Worm (Caenorhabditis elegans) whole organism, L2 larva: Measurements from ENCODE around the gene srbc-61.

ENCODE experiments used
- F13H6.1 ChIP-seq: sonication (generic microtip); optimal IDR thresholded peaks from 2 replicates; lab custom pipeline; 2016; ENCODE audit warnings: missing genetic modification characterization, missing compliant biosample characterization
- R02D3.7 ChIP-seq: fragments of 150-350 bp; optimal IDR thresholded peaks from 2 replicates; lab custom pipeline; 2014; ENCODE audit warnings: missing biosample characterization, missing genetic modification characterization
- Y55F3AM.14 ChIP-seq: fragments of 200-800 bp; sonication (Bioruptor generic); optimal IDR thresholded peaks from 2 replicates; lab custom pipeline; 2018; ENCODE audit warnings: mild to moderate bottlenecking, missing genetic modification characterization, missing compliant biosample characterization
- ZK546.5 ChIP-seq: sonication (generic microtip); optimal IDR thresholded peaks from 2 replicates; lab custom pipeline; 2017; ENCODE audit warnings: missing biosample characterization, missing genetic modification characterization
- alr-1 ChIP-seq: fragments of 150-350 bp; optimal IDR thresholded peaks from 2 replicates; lab custom pipeline; 2014; ENCODE audit warnings: missing biosample characterization, missing genetic modification characterization
- aly-2 ChIP-seq: fragments of 150-350 bp; optimal IDR thresholded peaks from 2 replicates; lab custom pipeline; 2014; ENCODE audit warnings: missing biosample characterization, missing genetic modification characterization
- ama-1 ChIP-seq: fragments of 150-350 bp; optimal IDR thresholded peaks from 2 replicates; lab custom pipeline; 2018; ENCODE audit warnings: inconsistent platforms
- blmp-1 ChIP-seq: sonication (generic microtip); optimal IDR thresholded peaks from 2 replicates; lab custom pipeline; 2017; ENCODE audit warnings: missing genetic modification characterization, mild to moderate bottlenecking, missing compliant biosample characterization, antibody characterized with exemption, moderate library complexity; ENCODE audit not compliant: insufficient read depth
- ceh-16 ChIP-seq: fragments of 150-350 bp; optimal IDR thresholded peaks from 2 replicates; lab custom pipeline; 2014; ENCODE audit warnings: missing biosample characterization, missing genetic modification characterization
- ceh-82 ChIP-seq: fragments of 150-350 bp; optimal IDR thresholded peaks from 2 replicates; lab custom pipeline; 2014; ENCODE audit warnings: missing biosample characterization, missing genetic modification characterization
- dmd-4 ChIP-seq: sonication (generic microtip); optimal IDR thresholded peaks from 2 replicates; lab custom pipeline; 2017; ENCODE audit warnings: missing biosample characterization, missing genetic modification characterization
- egl-27 ChIP-seq: sonication (generic microtip); optimal IDR thresholded peaks from 3 replicates; lab custom pipeline; 2017; ENCODE audit warnings: missing biosample characterization, missing genetic modification reagents, missing genetic modification characterization
- elt-1 ChIP-seq: fragments of 150-350 bp; optimal IDR thresholded peaks from 2 replicates; lab custom pipeline; 2014; ENCODE audit warnings: missing biosample characterization, missing genetic modification characterization
- elt-3 ChIP-seq: sonication (generic microtip); optimal IDR thresholded peaks from 2 replicates; lab custom pipeline; 2017; ENCODE audit warnings: missing biosample characterization, missing genetic modification characterization
- gmeb-1 ChIP-seq: fragments of 150-350 bp; optimal IDR thresholded peaks from 2 replicates; lab custom pipeline; 2014; ENCODE audit warnings: missing biosample characterization, missing genetic modification characterization
- lin-11 ChIP-seq: fragments of 150-350 bp; sonication (generic microtip); optimal IDR thresholded peaks from 2 replicates; lab custom pipeline; 2014; ENCODE audit warnings: missing biosample characterization, missing genetic modification characterization, inconsistent platforms, mixed read lengths
- lin-13 ChIP-seq: fragments of 150-350 bp; optimal IDR thresholded peaks from 2 replicates; lab custom pipeline; 2014; ENCODE audit warnings: missing biosample characterization, missing genetic modification reagents, missing genetic modification characterization
- lin-39 ChIP-seq: fragments of 150-350 bp; optimal IDR thresholded peaks from 2 replicates; lab custom pipeline; 2014; ENCODE audit warnings: missing biosample characterization, missing genetic modification reagents, missing genetic modification characterization
- mab-5 ChIP-seq: fragments of 150-350 bp; optimal IDR thresholded peaks from 2 replicates; lab custom pipeline; 2014; ENCODE audit warnings: missing biosample characterization, missing genetic modification characterization
- mdl-1 ChIP-seq, 2 experiments: fragments of 150-350 bp in 1 of 2; sonication (generic microtip) in 1 of 2; optimal IDR thresholded peaks; 2 replicates each; lab custom pipeline; 2017; ENCODE audit warnings: missing biosample characterization in 2 of 2, missing genetic modification characterization in 2 of 2
- nhr-10 ChIP-seq: sonication (generic microtip); optimal IDR thresholded peaks from 2 replicates; lab custom pipeline; 2017; ENCODE audit warnings: missing biosample characterization, missing genetic modification characterization
- nhr-11 ChIP-seq: fragments of 150-350 bp; optimal IDR thresholded peaks from 2 replicates; lab custom pipeline; 2014; ENCODE audit warnings: missing biosample characterization, missing genetic modification characterization
- nhr-12 ChIP-seq: fragments of 150-350 bp; optimal IDR thresholded peaks from 2 replicates; lab custom pipeline; 2014; ENCODE audit warnings: missing biosample characterization, missing genetic modification characterization
- nhr-237 ChIP-seq: fragments of 150-350 bp; optimal IDR thresholded peaks from 2 replicates; lab custom pipeline; 2014; ENCODE audit warnings: missing biosample characterization, missing genetic modification characterization
- nhr-25 ChIP-seq: fragments of 150-350 bp; sonication (generic microtip); optimal IDR thresholded peaks from 3 replicates; lab custom pipeline; 2014; ENCODE audit warnings: missing biosample characterization, missing genetic modification characterization
- nhr-77 ChIP-seq: fragments of 150-350 bp; optimal IDR thresholded peaks from 2 replicates; lab custom pipeline; 2014; ENCODE audit warnings: missing biosample characterization, missing genetic modification characterization
- sem-4 ChIP-seq: fragments of 150-350 bp; optimal IDR thresholded peaks from 2 replicates; lab custom pipeline; 2014; ENCODE audit warnings: missing biosample characterization, missing genetic modification reagents, missing genetic modification characterization
- sma-3 ChIP-seq: sonication (generic microtip); optimal IDR thresholded peaks from 2 replicates; lab custom pipeline; 2016; ENCODE audit warnings: missing genetic modification reagents, missing genetic modification characterization, missing compliant biosample characterization
- sma-9 ChIP-seq, 2 experiments: fragments of 150-350 bp in 1 of 2; sonication (generic microtip) in 1 of 2; optimal IDR thresholded peaks; 2 replicates each; lab custom pipeline; 2014 to 2016; ENCODE audit warnings: missing genetic modification characterization in 2 of 2, mild to moderate bottlenecking in 1 of 2, missing biosample characterization in 1 of 2, missing compliant biosample characterization in 1 of 2, missing genetic modification reagents in 1 of 2, moderate library complexity in 1 of 2
- snpc-4 ChIP-seq: fragments of 150-350 bp; optimal IDR thresholded peaks from 2 replicates; lab custom pipeline; 2014; ENCODE audit warnings: missing biosample characterization, missing genetic modification characterization
- unc-55 ChIP-seq: fragments of 150-350 bp; sonication (generic microtip); optimal IDR thresholded peaks from 3 replicates; lab custom pipeline; 2014; ENCODE audit warnings: missing biosample characterization, missing genetic modification reagents, missing genetic modification characterization
- ztf-1 ChIP-seq: fragments of 200-800 bp; sonication (Bioruptor generic); conservative IDR thresholded peaks from 2 replicates; pipeline ENCODE4 v1.3.6; 2022; ENCODE audit warnings: missing genetic modification characterization, missing compliant biosample characterization
- ztf-11 ChIP-seq: sonication (generic microtip); optimal IDR thresholded peaks from 2 replicates; lab custom pipeline; 2017; ENCODE audit warnings: missing biosample characterization, missing genetic modification characterization

srbc-61 gene

DNA sequence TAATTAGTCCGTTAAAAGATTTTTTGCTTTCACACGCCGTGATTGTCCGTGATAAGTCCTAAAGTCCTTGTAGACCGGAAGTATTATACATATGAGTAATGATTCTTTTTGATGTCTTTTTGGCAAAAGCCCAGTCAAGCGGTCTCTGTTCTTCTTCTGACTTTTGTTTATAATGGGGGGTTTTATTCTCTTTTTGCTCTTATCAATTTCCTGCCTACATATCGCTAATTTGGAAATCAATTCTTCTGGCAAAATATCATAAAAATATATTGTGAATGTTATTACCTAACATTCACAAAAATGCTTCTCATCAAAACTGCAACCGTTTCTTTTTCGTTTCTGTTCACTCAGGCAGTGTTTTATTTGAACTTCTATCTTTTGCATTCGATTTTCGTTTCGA, at the start of gene srbc-61:
Gene srbc-61 (plus strand): TSS at position 301 of the 400 bp plus-strand sequence.
- TF ChIP-seq unc-55 (GFP tag; lab: Kevin White, UChicago) (no peak), ztf-1 (GFP tag; lab: Robert Waterston, UW) (no peak), mab-5 (tag; lab: Kevin White, UChicago) (no peak), R02D3.7 (tag; lab: Kevin White, UChicago) (no peak), elt-1 (tag; lab: Kevin White, UChicago) (no peak), ama-1 (lab: Kevin White, UChicago) (no peak), lin-39 (tag; lab: Kevin White, UChicago) (no peak), nhr-77 (no peak), dmd-4 (tag; lab: Kevin White, UChicago) (no peak), F13H6.1 (no peak)

DNA sequence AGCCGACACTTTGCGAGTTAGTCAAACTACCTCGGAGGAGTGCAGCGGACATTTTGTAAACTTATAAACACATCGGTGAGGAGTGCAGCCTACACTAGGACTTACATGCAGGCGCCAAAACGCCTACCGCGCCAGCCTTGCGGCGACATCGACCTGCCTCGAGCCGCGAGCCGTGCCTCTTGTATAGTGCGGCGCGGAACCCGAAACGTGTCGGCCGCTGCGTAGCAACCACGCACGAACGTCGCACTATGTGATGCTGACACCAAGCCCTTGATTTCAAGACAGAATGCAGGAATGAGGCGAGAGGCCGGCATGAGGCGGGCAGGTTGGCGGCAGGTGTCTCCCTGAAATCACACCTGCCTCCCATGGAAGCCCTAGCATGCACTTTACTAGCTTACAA, 47.3 kb upstream of the srbc-61 start:
- no peak for TF ChIP-seq nhr-77

DNA sequence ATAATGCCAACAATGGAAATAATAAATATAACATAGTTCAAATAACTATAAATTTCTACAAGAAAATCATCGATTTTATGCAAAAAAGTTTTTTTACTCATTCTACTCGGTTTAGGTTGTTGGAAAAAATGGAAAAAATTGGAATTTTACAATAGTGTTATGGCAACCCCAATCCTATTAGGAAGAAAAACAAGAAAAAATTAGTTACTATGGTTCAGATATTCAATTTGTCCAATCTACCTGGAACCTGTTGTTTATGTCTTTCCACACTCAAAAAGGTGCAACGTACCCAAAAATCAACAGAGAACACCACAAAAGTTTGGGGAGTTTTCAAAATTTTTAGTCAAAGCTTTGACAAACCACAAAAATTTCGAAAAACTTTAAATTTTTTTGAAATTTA, 46.5 kb upstream of the srbc-61 start, which contains the start of gene T27C5.10:
Gene T27C5.10 (minus strand): TSS at position 101 of the 400 bp plus-strand sequence.
- TF ChIP-seq mdl-1 (tag; optimal IDR thresholded peaks at IDR 0.05; lab: Kevin White, UChicago) = no peak

DNA sequence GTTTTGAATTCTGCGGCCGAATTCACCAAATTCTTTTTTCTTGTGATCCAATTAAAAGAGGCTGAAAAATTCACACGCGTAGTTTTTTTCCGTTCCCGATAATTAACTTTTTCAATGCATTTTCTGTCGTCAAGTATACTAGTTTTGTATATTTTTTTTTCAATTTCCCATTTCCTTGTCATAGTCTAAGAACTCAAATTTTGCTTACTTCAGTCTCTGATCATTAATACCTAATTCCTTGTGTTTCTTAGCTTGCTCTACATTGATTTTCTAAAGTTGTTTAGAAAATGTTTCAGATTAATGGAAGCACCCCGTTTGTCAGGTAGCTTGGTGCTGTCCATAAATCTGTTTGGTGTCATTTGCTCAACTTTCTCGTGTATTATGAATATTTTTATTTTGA, 45.7 kb upstream of the srbc-61 start, which contains the start of gene srbc-27:
Gene srbc-27 (plus strand): TSS at position 301 of the 400 bp plus-strand sequence.
- TF ChIP-seq ZK546.5 (tag; lab: Kevin White, UChicago) (no peak), ceh-82 (no peak), sma-9 (GFP tag; optimal IDR thresholded peaks at IDR 0.05; lab: Kevin White, UChicago) (no peak), sma-9 (tag; optimal IDR thresholded peaks at IDR 0.05; lab: Kevin White, UChicago) (no peak), nhr-12 (no peak), ztf-11 (tag; lab: Kevin White, UChicago) (no peak), F13H6.1 (no peak), elt-3 (tag; lab: Kevin White, UChicago) (no peak), aly-2 (no peak), nhr-25 (tag; lab: Kevin White, UChicago) (no peak), sma-3 (no peak), nhr-11 (no peak), mab-5 (tag; lab: Kevin White, UChicago) (no peak)

DNA sequence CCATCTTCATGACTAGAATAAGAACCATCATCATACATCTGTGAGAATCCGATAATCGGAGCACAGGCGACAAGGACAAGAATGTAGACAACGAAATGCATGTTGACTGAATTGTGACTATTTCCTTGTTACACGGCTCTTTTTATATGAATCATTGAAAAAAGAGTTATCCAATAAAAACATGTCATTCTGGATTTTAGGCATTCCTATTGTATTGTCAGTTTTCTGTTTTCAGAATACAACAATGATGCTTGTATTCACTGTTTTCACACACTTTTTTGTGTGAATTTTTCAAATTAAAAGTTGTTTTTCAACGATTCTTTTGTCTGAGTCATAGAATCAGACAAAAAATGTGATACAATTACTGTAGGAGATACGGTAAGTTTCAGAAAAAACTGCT, 40.1 kb upstream of the srbc-61 start, which contains the start of gene F20E11.18:
Gene F20E11.18 (minus strand): TSS at position 101 of the 400 bp plus-strand sequence.
- no peak for TF ChIP-seq ceh-16 (tag; lab: Kevin White, UChicago)
- no peak for TF ChIP-seq elt-1 (tag; lab: Kevin White, UChicago)
- TF ChIP-seq R02D3.7 (tag; lab: Kevin White, UChicago) = no peak
- TF ChIP-seq nhr-237 (tag; lab: Kevin White, UChicago) = no peak
- no peak for TF ChIP-seq sem-4 (tag; lab: Kevin White, UChicago)
- TF ChIP-seq nhr-77 = no peak
- no peak for TF ChIP-seq lin-39 (tag; lab: Kevin White, UChicago)
- no peak for TF ChIP-seq Y55F3AM.14 (GFP tag; lab: Kevin White, UChicago)
- no peak for TF ChIP-seq lin-13 (GFP tag; lab: Kevin White, UChicago)
- TF ChIP-seq alr-1 (tag; lab: Kevin White, UChicago) = no peak
- no peak for TF ChIP-seq gmeb-1 (tag; lab: Kevin White, UChicago)
- no peak for TF ChIP-seq nhr-10 (tag; lab: Kevin White, UChicago)
- no peak for TF ChIP-seq blmp-1 (tag; lab: Kevin White, UChicago)
- no peak for TF ChIP-seq lin-11 (tag; lab: Kevin White, UChicago)
- TF ChIP-seq mab-5 (tag; lab: Kevin White, UChicago) = no peak
- no peak for TF ChIP-seq egl-27 (tag; lab: Kevin White, UChicago)
- TF ChIP-seq, all 48 proteins: peak for 0

DNA sequence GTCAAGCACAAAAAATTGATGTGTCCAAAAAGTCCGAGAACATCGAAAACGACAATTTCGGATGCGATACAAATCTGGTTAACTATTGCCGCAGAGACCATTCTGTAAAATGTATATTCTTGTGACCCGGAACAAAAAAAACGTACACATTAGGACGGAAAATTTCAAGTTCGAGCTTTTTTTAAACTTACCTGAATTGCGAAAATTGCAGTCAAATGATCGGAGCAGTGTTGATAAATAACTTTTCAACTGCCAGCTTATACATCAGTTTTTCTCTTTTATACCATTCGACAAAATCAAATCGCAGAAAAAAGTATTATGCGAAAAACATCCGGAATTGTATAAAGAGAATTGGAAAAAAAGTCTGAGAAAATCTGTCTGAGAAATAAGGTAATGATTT, 38.3 kb upstream of the srbc-61 start, which contains the start of gene srsx-2:
Gene srsx-2 (minus strand): TSS at position 101 of the 400 bp plus-strand sequence.
- TF ChIP-seq ceh-82 = no peak
- no peak for TF ChIP-seq snpc-4 (tag; lab: Kevin White, UChicago)
